Worm (Caenorhabditis elegans) whole organism, young adult: ENCODE results near the gene smrc-1.

Experiments used
- cebp-2 ChIP-seq: fragments of 200-800 bp; sonication (Bioruptor generic); IDR thresholded peaks from 2 replicates; pipeline ENCODE4 v1.3.6; 2022; ENCODE audit warnings: missing genetic modification characterization, missing compliant biosample characterization
- mes-4 ChIP-seq: sonication (generic microtip); optimal IDR thresholded peaks from 2 replicates; lab custom pipeline; 2016; ENCODE audit warnings: missing genotype, missing genetic modification characterization, missing compliant biosample characterization

DNA sequence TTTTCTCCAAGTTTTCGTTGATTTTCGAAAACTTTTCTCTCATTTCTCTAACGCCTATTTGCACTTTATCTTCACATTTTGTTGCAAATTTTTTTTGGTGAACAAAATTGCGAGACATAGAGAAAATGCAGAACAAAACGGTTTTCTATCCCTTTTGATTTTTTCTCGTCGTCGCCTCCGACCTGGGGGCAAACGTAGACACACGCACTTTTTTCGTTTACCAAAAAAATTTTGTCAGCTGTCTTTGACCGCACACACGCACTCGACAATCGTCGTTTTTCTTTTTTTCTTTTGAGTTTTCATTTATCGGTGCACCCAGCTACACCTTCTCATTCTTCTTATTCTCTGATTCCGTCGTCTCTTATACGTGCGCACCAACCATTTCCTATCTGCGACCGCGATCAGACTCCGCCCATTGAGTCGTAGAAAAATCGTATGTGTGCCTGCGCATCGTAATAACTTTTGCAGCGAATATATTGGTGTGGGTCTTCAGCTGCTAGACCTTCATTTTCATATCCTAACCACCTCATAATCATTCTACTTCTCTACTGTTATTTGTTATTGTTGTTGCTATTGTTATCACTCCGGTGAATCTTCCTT, 28.3 kb upstream of the smrc-1 start:
- TF ChIP-seq cebp-2, result no peak
- no peak for TF ChIP-seq mes-4 (tag; lab: Kevin White, UChicago)
